Worm (Caenorhabditis elegans): Measurements from ENCODE around the gene F45F2.10.

Gene F45F2.10

DNA sequence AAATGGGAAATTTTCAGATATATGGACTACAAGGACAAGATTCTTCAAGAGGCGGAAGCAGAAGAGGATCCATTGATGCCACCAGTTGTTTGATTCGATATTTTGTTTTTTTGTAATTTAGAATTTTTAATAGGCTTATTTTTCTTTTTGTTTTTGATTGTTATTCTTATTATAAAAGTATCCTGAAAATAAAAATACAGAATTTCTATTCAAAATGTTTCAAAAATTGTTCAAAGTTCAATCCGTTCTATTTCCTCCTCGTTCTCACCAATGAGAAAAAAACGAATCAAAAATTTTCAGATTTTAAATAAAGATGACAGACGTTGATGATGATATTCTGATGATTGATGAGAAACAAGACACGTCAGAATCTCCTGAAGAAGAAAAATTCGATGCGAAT is 49.9 kb downstream of the F45F2.10 start, which contains the start of gene phf-30:
Gene phf-30 (plus strand): TSS at position 301 of the 400 bp plus-strand sequence.
- TF ChIP-seq W03F9.2 (tag; optimal IDR thresholded peaks at IDR 0.05) (no peak), dao-5 (tag; optimal IDR thresholded peaks at IDR 0.05) (no peak), him-1 (tag; optimal IDR thresholded peaks at IDR 0.05) (no peak)

DNA sequence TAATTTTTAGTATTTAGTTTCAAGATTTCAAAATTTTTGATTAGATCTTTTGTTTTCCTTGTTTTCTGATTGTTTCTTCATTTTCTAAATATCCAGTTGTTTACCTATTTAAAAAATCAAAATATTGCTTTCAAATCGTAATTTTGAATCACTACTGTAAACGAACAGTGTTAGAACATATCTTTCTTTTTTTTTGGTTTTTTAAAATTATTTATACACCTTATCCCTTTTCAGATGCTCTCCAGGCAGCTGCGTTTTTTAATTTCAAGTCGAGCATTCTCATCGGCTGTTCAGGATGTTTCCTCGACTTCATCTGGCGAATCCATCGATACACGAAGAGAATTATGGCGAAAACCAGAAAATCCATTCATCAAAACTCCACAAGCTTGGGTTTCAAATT is 51.6 kb downstream of the F45F2.10 start, which contains the start of gene mrpl-4:
Gene mrpl-4 (plus strand): TSS at position 235 of the 400 bp plus-strand sequence.
- TF ChIP-seq him-1 (tag; optimal IDR thresholded peaks at IDR 0.05): no peak
- no peak for TF ChIP-seq dao-5 (tag; optimal IDR thresholded peaks at IDR 0.05)
- no peak for TF ChIP-seq W03F9.2 (tag; optimal IDR thresholded peaks at IDR 0.05)

DNA sequence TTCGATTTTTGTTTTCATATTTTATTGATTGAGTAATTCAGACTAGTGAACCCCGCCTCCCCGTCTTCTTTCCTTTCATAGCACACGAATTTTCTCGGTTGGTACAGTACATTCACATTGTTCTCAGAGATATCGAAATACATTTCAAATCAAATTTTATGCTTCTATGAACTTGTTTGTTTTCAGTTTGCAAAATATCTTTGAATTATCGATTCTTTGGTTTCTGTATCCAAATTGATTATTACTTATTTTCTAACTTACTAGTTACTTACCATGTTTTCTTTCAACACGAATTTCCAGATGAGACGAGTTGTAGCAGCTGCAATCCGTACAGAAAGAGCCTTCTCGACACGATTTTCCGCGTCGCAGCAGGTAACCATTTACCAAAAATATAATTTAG is 53.3 kb downstream of the F45F2.10 start, which contains the start of gene mrps-2:
Gene mrps-2 (plus strand): TSS at position 301 of the 400 bp plus-strand sequence.
- TF ChIP-seq dao-5 (tag; optimal IDR thresholded peaks at IDR 0.05) (no peak), W03F9.2 (tag; optimal IDR thresholded peaks at IDR 0.05) (no peak), him-1 (tag; optimal IDR thresholded peaks at IDR 0.05) (no peak)
